Fruit fly (Drosophila melanogaster) whole organism, embryonic: ENCODE measurements around the gene oxt.
A peak's percentile ranks its signal among the peaks of the same experiment; 100 is the strongest.

Experiments used
- Ada2b ChIP-seq: fragments of 200-800 bp; sonication (Bioruptor generic); IDR thresholded peaks from 2 replicates; pipeline ENCODE4 v1.3.6; 2022; ENCODE audit warnings: missing biosample characterization, missing genetic modification characterization
- Atf6 ChIP-seq: fragments of 200-800 bp; sonication (Bioruptor generic); IDR thresholded peaks from 2 replicates; pipeline ENCODE4 v1.3.6; 2022; ENCODE audit warnings: missing biosample characterization, missing genetic modification characterization
- B-H1 ChIP-seq: fragments of 200-800 bp; sonication (Bioruptor generic); IDR thresholded peaks from 3 replicates; pipeline ENCODE4 v1.3.6; 2022; ENCODE audit warnings: missing biosample characterization, missing genetic modification characterization
- BtbVII ChIP-seq: fragments of 200-800 bp; sonication (Bioruptor generic); optimal IDR thresholded peaks from 3 replicates; lab custom pipeline; 2017; ENCODE audit warnings: missing biosample characterization, mild to moderate bottlenecking, missing genetic modification characterization
- CG10209 ChIP-seq: fragments of 200-800 bp; sonication (Bioruptor generic); optimal IDR thresholded peaks from 3 replicates; lab custom pipeline; 2017; ENCODE audit warnings: missing biosample characterization, mild to moderate bottlenecking, missing genetic modification characterization, missing genetic modification reagents
- CG11093 ChIP-seq: fragments of 200-800 bp; sonication (Bioruptor generic); IDR thresholded peaks from 3 replicates; pipeline ENCODE4 v1.3.6; 2022; ENCODE audit warnings: missing biosample characterization, missing genetic modification characterization
- CG13624 ChIP-seq: fragments of 200-800 bp; sonication (Bioruptor generic); optimal IDR thresholded peaks from 2 replicates; lab custom pipeline; 2016; ENCODE audit warnings: missing biosample characterization, missing genetic modification characterization
- CG14965 ChIP-seq: fragments of 200-800 bp; sonication (Bioruptor generic); optimal IDR thresholded peaks from 2 replicates; lab custom pipeline; 2016; ENCODE audit warnings: missing biosample characterization, missing genetic modification characterization, borderline replicate concordance
- CG15514 ChIP-seq: fragments of 200-800 bp; sonication (Bioruptor generic); optimal IDR thresholded peaks from 3 replicates; lab custom pipeline; 2017; ENCODE audit warnings: missing biosample characterization, missing genetic modification characterization, mild to moderate bottlenecking, moderate library complexity, missing genetic modification reagents
- CG1603 ChIP-seq: fragments of 200-800 bp; sonication (Bioruptor generic); optimal IDR thresholded peaks from 2 replicates; lab custom pipeline; 2019; ENCODE audit warnings: missing biosample characterization, mild to moderate bottlenecking, missing genetic modification characterization, moderate library complexity
- CG16779 ChIP-seq: fragments of 200-800 bp; sonication (Bioruptor generic); IDR thresholded peaks from 2 replicates; pipeline ENCODE4 v1.3.6; 2022; ENCODE audit warnings: missing biosample characterization, missing genetic modification characterization
- CG17186 ChIP-seq: fragments of 200-800 bp; sonication (Bioruptor generic); optimal IDR thresholded peaks from 3 replicates; lab custom pipeline; 2017; ENCODE audit warnings: missing biosample characterization, missing genetic modification reagents, missing genetic modification characterization
- CG2116 ChIP-seq: fragments of 200-800 bp; sonication (Bioruptor generic); optimal IDR thresholded peaks from 3 replicates; lab custom pipeline; 2018; ENCODE audit warnings: missing biosample characterization, mild to moderate bottlenecking, missing genetic modification characterization
- CG2199 ChIP-seq: fragments of 200-800 bp; sonication (Bioruptor generic); IDR thresholded peaks from 3 replicates; pipeline ENCODE4 v1.3.6; 2022; ENCODE audit warnings: missing biosample characterization, missing genetic modification characterization
- CG2678 ChIP-seq: fragments of 200-800 bp; sonication (Bioruptor generic); optimal IDR thresholded peaks from 3 replicates; lab custom pipeline; 2019; ENCODE audit warnings: missing biosample characterization, mild to moderate bottlenecking, missing genetic modification characterization, moderate library complexity
- CG31365 ChIP-seq: fragments of 200-800 bp; sonication (Bioruptor generic); optimal IDR thresholded peaks from 2 replicates; lab custom pipeline; 2018; ENCODE audit warnings: missing biosample characterization, mild to moderate bottlenecking, missing genetic modification characterization
- CG33557 ChIP-seq: fragments of 200-800 bp; sonication (Bioruptor generic); optimal IDR thresholded peaks from 2 replicates; lab custom pipeline; 2019; ENCODE audit warnings: missing biosample characterization, mild to moderate bottlenecking, missing genetic modification characterization, moderate library complexity
- CG43689 ChIP-seq: fragments of 200-800 bp; sonication (Bioruptor generic); IDR thresholded peaks from 2 replicates; pipeline ENCODE4 v1.3.6; 2022; ENCODE audit warnings: missing biosample characterization, missing genetic modification characterization
- CG4617 ChIP-seq: fragments of 200-800 bp; sonication (Bioruptor generic); optimal IDR thresholded peaks from 3 replicates; lab custom pipeline; 2016; ENCODE audit warnings: missing biosample characterization, missing genetic modification characterization, borderline replicate concordance
- CG6654 ChIP-seq: fragments of 200-800 bp; sonication (Bioruptor generic); optimal IDR thresholded peaks from 2 replicates; lab custom pipeline; 2017; ENCODE audit warnings: missing biosample characterization, mild to moderate bottlenecking, missing genetic modification characterization
- CG7357 ChIP-seq: fragments of 200-800 bp; sonication (Bioruptor generic); IDR thresholded peaks from 3 replicates; pipeline ENCODE4 v1.3.6; 2022; ENCODE audit warnings: missing biosample characterization, missing genetic modification characterization
- CG7987 ChIP-seq: fragments of 200-800 bp; sonication (Bioruptor generic); optimal IDR thresholded peaks from 2 replicates; lab custom pipeline; 2018; ENCODE audit warnings: missing biosample characterization, mild to moderate bottlenecking, missing genetic modification characterization, moderate library complexity
- CG8281 ChIP-seq: fragments of 200-800 bp; sonication (Bioruptor generic); optimal IDR thresholded peaks from 2 replicates; lab custom pipeline; 2018; ENCODE audit warnings: missing biosample characterization, mild to moderate bottlenecking, missing genetic modification characterization, moderate library complexity
- CG9437 ChIP-seq: fragments of 200-800 bp; sonication (Bioruptor generic); optimal IDR thresholded peaks from 2 replicates; lab custom pipeline; 2018; ENCODE audit warnings: missing biosample characterization, mild to moderate bottlenecking, missing genetic modification characterization
- CTCF ChIP-seq: fragments of 200-800 bp; sonication (Bioruptor generic); optimal IDR thresholded peaks from 2 replicates; lab custom pipeline; 2017; ENCODE audit warnings: missing biosample characterization, mild to moderate bottlenecking, missing genetic modification characterization, moderate library complexity
- Camta ChIP-seq: fragments of 200-800 bp; sonication (Bioruptor generic); optimal IDR thresholded peaks from 2 replicates; lab custom pipeline; 2016; ENCODE audit warnings: missing biosample characterization, missing genetic modification characterization
- CkIIα-i1 ChIP-seq: fragments of 200-800 bp; sonication (Bioruptor generic); IDR thresholded peaks from 2 replicates; pipeline ENCODE4 v1.3.6; 2022; ENCODE audit warnings: missing biosample characterization, missing genetic modification characterization
- HLH54F ChIP-seq: fragments of 200-800 bp; sonication (Bioruptor generic); optimal IDR thresholded peaks from 3 replicates; lab custom pipeline; 2016; ENCODE audit warnings: missing biosample characterization, missing genetic modification characterization
- Hmr ChIP-seq: fragments of 200-800 bp; sonication (Bioruptor generic); optimal IDR thresholded peaks from 3 replicates; lab custom pipeline; 2017; ENCODE audit warnings: mild to moderate bottlenecking, missing biosample characterization, missing genetic modification reagents, missing genetic modification characterization
- Meics ChIP-seq: fragments of 200-800 bp; sonication (Bioruptor generic); optimal IDR thresholded peaks from 2 replicates; lab custom pipeline; 2017; ENCODE audit warnings: missing biosample characterization, mild to moderate bottlenecking, missing genetic modification characterization
- Neu2 ChIP-seq: fragments of 200-800 bp; sonication (Bioruptor generic); optimal IDR thresholded peaks from 3 replicates; lab custom pipeline; 2016; ENCODE audit warnings: missing biosample characterization, missing genetic modification characterization, borderline replicate concordance
- ase ChIP-seq: fragments of 200-800 bp; sonication (Bioruptor generic); IDR thresholded peaks from 3 replicates; pipeline ENCODE4 v1.3.6; 2022; ENCODE audit warnings: missing biosample characterization, missing genetic modification characterization
- cg ChIP-seq: fragments of 200-800 bp; sonication (Bioruptor generic); optimal IDR thresholded peaks from 3 replicates; lab custom pipeline; 2019; ENCODE audit warnings: missing biosample characterization, mild to moderate bottlenecking, missing genetic modification characterization, moderate library complexity
- crp ChIP-seq, 2 experiments: fragments of 200-800 bp; sonication (Bioruptor generic); optimal IDR thresholded peaks; 2 replicates in 1 of 2; 3 replicates in 1 of 2; lab custom pipeline; 2017; ENCODE audit warnings: missing biosample characterization in 2 of 2, missing genetic modification characterization in 2 of 2, mild to moderate bottlenecking in 1 of 2, moderate library complexity in 1 of 2
- dysf ChIP-seq: fragments of 200-800 bp; sonication (Bioruptor generic); IDR thresholded peaks from 3 replicates; pipeline ENCODE4 v1.3.6; 2022; ENCODE audit warnings: missing biosample characterization, missing genetic modification characterization
- ems ChIP-seq: fragments of 200-800 bp; sonication (Bioruptor generic); optimal IDR thresholded peaks from 3 replicates; lab custom pipeline; 2016; ENCODE audit warnings: missing biosample characterization, missing genetic modification characterization
- en ChIP-seq: fragments of 200-800 bp; sonication (Bioruptor generic); optimal IDR thresholded peaks from 2 replicates; lab custom pipeline; 2016; ENCODE audit warnings: missing biosample characterization, missing genetic modification characterization
- ftz-f1 ChIP-seq: fragments of 200-800 bp; sonication (Bioruptor generic); optimal IDR thresholded peaks from 2 replicates; lab custom pipeline; 2016; ENCODE audit warnings: missing biosample characterization, missing genetic modification characterization
- gt ChIP-seq: fragments of 200-800 bp; sonication (Bioruptor generic); IDR thresholded peaks from 2 replicates; pipeline ENCODE4 v1.3.6; 2022; ENCODE audit warnings: missing biosample characterization, missing genetic modification characterization
- hbn ChIP-seq: fragments of 200-800 bp; sonication (Bioruptor generic); IDR thresholded peaks from 2 replicates; pipeline ENCODE4 v1.3.6; 2022; ENCODE audit warnings: missing biosample characterization, missing genetic modification characterization; ENCODE audit not compliant: partially characterized antibody
- ken ChIP-seq: fragments of 200-800 bp; sonication (Bioruptor generic); IDR thresholded peaks from 3 replicates; pipeline ENCODE4 v1.3.6; 2022; ENCODE audit warnings: missing biosample characterization, missing genetic modification characterization
- lilli ChIP-seq: fragments of 200-800 bp; sonication (Bioruptor generic); optimal IDR thresholded peaks from 3 replicates; lab custom pipeline; 2016; ENCODE audit warnings: missing biosample characterization, missing genetic modification characterization
- nom ChIP-seq: fragments of 200-800 bp; sonication (Bioruptor generic); optimal IDR thresholded peaks from 2 replicates; lab custom pipeline; 2017; ENCODE audit warnings: missing biosample characterization, missing genetic modification characterization, mild to moderate bottlenecking, moderate library complexity, missing genetic modification reagents
- org-1 ChIP-seq: fragments of 200-800 bp; sonication (Bioruptor generic); optimal IDR thresholded peaks from 2 replicates; lab custom pipeline; 2017; ENCODE audit warnings: missing biosample characterization, missing genetic modification characterization
- pzg ChIP-seq: fragments of 200-800 bp; sonication (Bioruptor generic); optimal IDR thresholded peaks from 3 replicates; lab custom pipeline; 2018; ENCODE audit warnings: missing biosample characterization, mild to moderate bottlenecking, missing genetic modification characterization, moderate library complexity
- sd ChIP-seq: fragments of 200-800 bp; sonication (Bioruptor generic); optimal IDR thresholded peaks from 3 replicates; lab custom pipeline; 2018; ENCODE audit warnings: missing biosample characterization, mild to moderate bottlenecking, missing genetic modification characterization, moderate library complexity
- slbo ChIP-seq: fragments of 200-800 bp; sonication (Bioruptor generic); IDR thresholded peaks from 2 replicates; pipeline ENCODE4 v1.3.6; 2022; ENCODE audit warnings: missing biosample characterization, missing genetic modification characterization
- tin ChIP-seq: fragments of 200-800 bp; sonication (Bioruptor generic); optimal IDR thresholded peaks from 3 replicates; lab custom pipeline; 2016; ENCODE audit warnings: missing biosample characterization, missing genetic modification characterization
- wek ChIP-seq: fragments of 200-800 bp; sonication (Bioruptor generic); optimal IDR thresholded peaks from 3 replicates; lab custom pipeline; 2018; ENCODE audit warnings: missing biosample characterization, mild to moderate bottlenecking, missing genetic modification characterization, moderate library complexity
- zen ChIP-seq: fragments of 200-800 bp; sonication (Bioruptor generic); optimal IDR thresholded peaks from 3 replicates; lab custom pipeline; 2018; ENCODE audit warnings: missing biosample characterization, mild to moderate bottlenecking, missing genetic modification characterization, moderate library complexity

Gene oxt

DNA sequence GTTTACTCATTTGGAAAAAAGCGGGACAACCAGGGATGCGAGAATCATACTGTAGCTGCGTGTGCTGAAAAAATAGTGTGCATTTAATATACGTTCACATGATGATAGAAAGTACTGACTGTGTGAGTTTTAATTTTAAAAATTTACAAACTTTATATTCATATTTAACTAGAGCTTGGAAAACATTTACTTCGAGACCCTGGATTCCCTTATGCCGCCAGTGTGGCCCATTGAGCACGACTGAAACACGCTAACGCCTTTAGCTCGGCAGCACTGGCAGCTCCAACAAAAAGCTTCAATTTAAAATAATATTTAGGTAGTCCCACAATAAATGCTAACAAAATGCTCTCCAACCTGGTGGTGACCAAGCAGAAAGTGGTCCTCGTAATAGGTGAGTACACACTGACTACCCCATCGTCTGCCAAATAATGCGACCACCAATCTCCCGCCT is 5.0 kb downstream of the oxt start, which contains the start of the genes CG1275 and Elp5 (continued):
- TF ChIP-seq CG31365 (tag; lab: Kevin White, UChicago) (peak; percentile 76), CG7357 (GFP tag; lab: Robert Waterston, UW) (peak; percentile 97), ken (peak; percentile 100), hbn (0 out of 2 replicates have a peak, but pooled peaks have one; percentile 18), crp (GFP tag; optimal IDR thresholded peaks at IDR 0.05; lab: Kevin White, UChicago) (peak in 1 of 2 experiments; percentile 71), CG9437 (peak; percentile 92), CG17186 (GFP tag; lab: Kevin White, UChicago) (peak; percentile 82), CG43689 (GFP tag; lab: Robert Waterston, UW) (peak; percentile 98), CG33557 (GFP tag; lab: Kevin White, UChicago) (peak; percentile 94), ems (GFP tag; lab: Kevin White, UChicago) (peak; percentile 96), gt (GFP tag; lab: Robert Waterston, UW) (peak; percentile 99), CG15514 (GFP tag; lab: Kevin White, UChicago) (peak; percentile 92), Camta (peak; percentile 95), Ada2b (GFP tag; lab: Robert Waterston, UW) (peak; percentile 99), HLH54F (GFP tag; lab: Kevin White, UChicago) (peak; percentile 97), lilli (GFP tag; lab: Kevin White, UChicago) (peak; percentile 99), en (peak; percentile 93), slbo (GFP tag; lab: Robert Waterston, UW) (peak; percentile 100), Hmr (peak; percentile 98), ase (GFP tag; lab: Robert Waterston, UW) (peak; percentile 100), CG1603 (tag; lab: Kevin White, UChicago) (peak; percentile 98), tin (GFP tag; lab: Kevin White, UChicago) (peak; percentile 97), pzg (GFP tag; lab: Kevin White, UChicago) (peak; percentile 64), cg (GFP tag; lab: Kevin White, UChicago) (no peak), CG7987 (GFP tag; lab: Kevin White, UChicago) (peak; percentile 89), CG16779 (GFP tag; lab: Robert Waterston, UW) (peak; percentile 99), wek (GFP tag; lab: Kevin White, UChicago) (peak; percentile 94), CTCF (GFP tag; lab: Kevin White, UChicago) (peak; percentile 38), CG6654 (GFP tag; lab: Kevin White, UChicago) (peak; percentile 84), CG2116 (GFP tag; lab: Kevin White, UChicago) (peak; percentile 85), dysf (peak; percentile 100), org-1 (GFP tag; lab: Kevin White, UChicago) (peak; percentile 95), B-H1 (peak; percentile 99), CG11093 (peak; percentile 99), Atf6 (GFP tag; lab: Robert Waterston, UW) (peak; percentile 99), Meics (GFP tag; lab: Kevin White, UChicago) (peak; percentile 98), zen (tag; lab: Kevin White, UChicago) (peak; percentile 93), CG2199 (GFP tag; lab: Robert Waterston, UW) (peak; percentile 100), nom (peak; percentile 93), CG14965 (GFP tag; lab: Kevin White, UChicago) (peak; percentile 76), CG8281 (peak; percentile 93), CG10209 (GFP tag; lab: Kevin White, UChicago) (peak; percentile 98), sd (tag; lab: Kevin White, UChicago) (peak; percentile 93), CG4617 (peak; percentile 96), BtbVII (GFP tag; lab: Kevin White, UChicago) (peak; percentile 92), CG13624 (GFP tag; lab: Kevin White, UChicago) (peak; percentile 97), CkIIα-i1 (GFP tag; lab: Robert Waterston, UW) (peak; percentile 97), CG2678 (tag; lab: Kevin White, UChicago) (peak; percentile 99), ftz-f1 (peak; percentile 86), Neu2 (GFP tag; lab: Kevin White, UChicago) (peak; percentile 87)
